Worm (Caenorhabditis elegans) whole organism, L2 larva: ENCODE results near the gene T02H6.11.

ENCODE experiments used
- ceh-16 ChIP-seq: fragments of 150-350 bp; optimal IDR thresholded peaks from 2 replicates; lab custom pipeline; 2014; ENCODE audit warnings: missing biosample characterization, missing genetic modification characterization
- elt-3 ChIP-seq: sonication (generic microtip); optimal IDR thresholded peaks from 2 replicates; lab custom pipeline; 2017; ENCODE audit warnings: missing biosample characterization, missing genetic modification characterization
- lin-11 ChIP-seq: fragments of 150-350 bp; sonication (generic microtip); optimal IDR thresholded peaks from 2 replicates; lab custom pipeline; 2014; ENCODE audit warnings: missing biosample characterization, missing genetic modification characterization, inconsistent platforms, mixed read lengths
- lin-39 ChIP-seq: fragments of 150-350 bp; optimal IDR thresholded peaks from 2 replicates; lab custom pipeline; 2014; ENCODE audit warnings: missing biosample characterization, missing genetic modification reagents, missing genetic modification characterization
- zag-1 ChIP-seq: fragments of 150-350 bp; optimal IDR thresholded peaks from 2 replicates; lab custom pipeline; 2014; ENCODE audit warnings: missing biosample characterization, missing genetic modification characterization
- ztf-11 ChIP-seq: sonication (generic microtip); optimal IDR thresholded peaks from 2 replicates; lab custom pipeline; 2017; ENCODE audit warnings: missing biosample characterization, missing genetic modification characterization

ce11 chrII:651324-651723 is 49.6 kb downstream of the T02H6.11 start:
- TF ChIP-seq lin-39 (tag; lab: Kevin White, UChicago) (no peak), ceh-16 (tag; lab: Kevin White, UChicago) (no peak), zag-1 (tag; lab: Kevin White, UChicago) (no peak), lin-11 (no peak), elt-3 (tag; lab: Kevin White, UChicago) (no peak), ztf-11 (tag; lab: Kevin White, UChicago) (no peak)
